Worm (Caenorhabditis elegans): ENCODE measurements around the gene F58A3.3.

DNA sequence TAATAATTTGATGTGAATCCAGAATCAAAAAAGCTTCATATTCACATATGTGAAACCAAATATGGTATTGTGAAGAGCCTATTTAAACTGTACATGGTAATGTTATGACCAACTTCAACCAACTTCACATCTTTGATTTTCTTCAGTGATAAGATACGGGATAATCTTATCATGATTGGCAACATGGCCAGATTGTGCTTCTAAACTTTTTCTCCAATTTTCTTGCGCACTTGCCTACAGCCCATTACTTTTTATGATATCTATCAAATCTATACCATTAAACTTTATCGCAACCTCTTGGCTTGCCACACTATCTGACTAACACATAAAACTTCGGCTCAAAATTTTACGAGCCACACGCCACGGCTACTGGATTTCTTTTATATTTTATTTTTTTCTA is 20.0 kb downstream of the F58A3.3 start:
- TF ChIP-seq hmg-1.2 (GFP tag; IDR thresholded peaks at IDR 0.05) (no peak), tbp1 (GFP tag; optimal IDR thresholded peaks at IDR 0.05) (no peak), akir-1 (GFP tag; optimal IDR thresholded peaks at IDR 0.05) (no peak), F49E8.2 (tag; optimal IDR thresholded peaks at IDR 0.05; ENCODE audit: insufficient read depth) (no peak)
